Fruit fly (Drosophila melanogaster): ENCODE data around the gene CG13068.

- TF ChIP-seq CG8632 (GFP tag; optimal IDR thresholded peaks at IDR 0.05) = no peak
- TF ChIP-seq CG10631 (GFP tag; optimal IDR thresholded peaks at IDR 0.05) = peak; percentile 33
- TF ChIP-seq CG3032 (tag; optimal IDR thresholded peaks at IDR 0.05) = no peak
- no peak for TF ChIP-seq Blimp-1 (GFP tag; optimal IDR thresholded peaks at IDR 0.05)
- peak; percentile 12 for TF ChIP-seq CG1621 (tag; optimal IDR thresholded peaks at IDR 0.05)
- no peak for TF ChIP-seq CG4318 (GFP tag; optimal IDR thresholded peaks at IDR 0.05)
- no peak for TF ChIP-seq CG8319 (GFP tag; optimal IDR thresholded peaks at IDR 0.05)
- peak; percentile 23 for TF ChIP-seq achi (GFP tag; optimal IDR thresholded peaks at IDR 0.05)
- peak; percentile 10 for TF ChIP-seq pdm3 (GFP tag; optimal IDR thresholded peaks at IDR 0.05)
- no peak for TF ChIP-seq esn (GFP tag; optimal IDR thresholded peaks at IDR 0.05)
Observed at dm6 chr3L:16289067-16289466, 19.9 kb downstream of the CG13068 start.

All from whole organism, prepupa.